Fruit fly (Drosophila melanogaster) whole organism, embryonic: ENCODE results near the gene Dus1.

Experiments used
- Atf-2 ChIP-seq: fragments of 200-800 bp; sonication (Bioruptor generic); optimal IDR thresholded peaks from 2 replicates; lab custom pipeline; 2016; ENCODE audit warnings: missing biosample characterization, missing genetic modification characterization
- BEAF-32 ChIP-seq: fragments of 200-800 bp; sonication (Bioruptor generic); optimal IDR thresholded peaks from 3 replicates; lab custom pipeline; 2017; ENCODE audit warnings: missing biosample characterization, missing genetic modification characterization, mild to moderate bottlenecking, moderate library complexity, missing genetic modification reagents
- CG11085 ChIP-seq: fragments of 200-800 bp; sonication (Bioruptor generic); IDR thresholded peaks from 2 replicates; pipeline ENCODE4 v1.3.6; 2022; ENCODE audit warnings: missing biosample characterization, missing genetic modification characterization
- CG1233 ChIP-seq: fragments of 200-800 bp; sonication (Bioruptor generic); optimal IDR thresholded peaks from 4 replicates; lab custom pipeline; 2018; ENCODE audit warnings: missing biosample characterization, mild to moderate bottlenecking, missing genetic modification characterization
- CG12391 ChIP-seq: fragments of 200-800 bp; sonication (Bioruptor generic); optimal IDR thresholded peaks from 3 replicates; lab custom pipeline; 2018; ENCODE audit warnings: missing biosample characterization, mild to moderate bottlenecking, missing genetic modification characterization, moderate library complexity
- CG13296 ChIP-seq: fragments of 200-800 bp; sonication (Bioruptor generic); optimal IDR thresholded peaks from 3 replicates; lab custom pipeline; 2018; ENCODE audit warnings: missing biosample characterization, mild to moderate bottlenecking, missing genetic modification characterization
- CG13894 ChIP-seq: fragments of 200-800 bp; sonication (Bioruptor generic); optimal IDR thresholded peaks from 3 replicates; lab custom pipeline; 2018; ENCODE audit warnings: missing biosample characterization, mild to moderate bottlenecking, missing genetic modification characterization, moderate library complexity
- CG15696 ChIP-seq: fragments of 200-800 bp; sonication (Bioruptor generic); optimal IDR thresholded peaks from 2 replicates; lab custom pipeline; 2019; ENCODE audit warnings: missing biosample characterization, mild to moderate bottlenecking, missing genetic modification characterization, moderate library complexity
- CG17359 ChIP-seq: fragments of 200-800 bp; sonication (Bioruptor generic); optimal IDR thresholded peaks from 3 replicates; lab custom pipeline; 2018; ENCODE audit warnings: missing biosample characterization, mild to moderate bottlenecking, missing genetic modification characterization, moderate library complexity
- CG18262 ChIP-seq: fragments of 200-800 bp; optimal IDR thresholded peaks from 3 replicates; lab custom pipeline; 2019; ENCODE audit warnings: missing biosample characterization, mild to moderate bottlenecking, missing genetic modification characterization, moderate library complexity
- CG18599 ChIP-seq: fragments of 200-800 bp; sonication (Bioruptor generic); optimal IDR thresholded peaks from 3 replicates; lab custom pipeline; 2017; ENCODE audit warnings: missing biosample characterization, missing genetic modification characterization, mild to moderate bottlenecking, moderate library complexity, missing genetic modification reagents
- CG2116 ChIP-seq: fragments of 200-800 bp; sonication (Bioruptor generic); optimal IDR thresholded peaks from 3 replicates; lab custom pipeline; 2018; ENCODE audit warnings: missing biosample characterization, mild to moderate bottlenecking, missing genetic modification characterization
- CG2712 ChIP-seq: fragments of 200-800 bp; optimal IDR thresholded peaks from 3 replicates; lab custom pipeline; 2019; ENCODE audit warnings: missing biosample characterization, mild to moderate bottlenecking, missing genetic modification characterization, moderate library complexity
- CG30020 ChIP-seq: fragments of 200-800 bp; optimal IDR thresholded peaks from 2 replicates; lab custom pipeline; 2019; ENCODE audit warnings: missing biosample characterization, mild to moderate bottlenecking, missing genetic modification characterization, moderate library complexity
- CG34422 ChIP-seq: fragments of 200-800 bp; sonication (Bioruptor generic); IDR thresholded peaks from 3 replicates; pipeline ENCODE4 v1.3.6; 2022; ENCODE audit warnings: missing biosample characterization, missing genetic modification characterization
- CG42726 ChIP-seq: fragments of 200-800 bp; sonication (Bioruptor generic); IDR thresholded peaks from 2 replicates; pipeline ENCODE4 v1.3.6; 2022; ENCODE audit warnings: missing biosample characterization, missing genetic modification characterization; ENCODE audit not compliant: partially characterized antibody
- CG4404 ChIP-seq: fragments of 200-800 bp; sonication (Bioruptor generic); IDR thresholded peaks from 2 replicates; pipeline ENCODE4 v1.3.6; 2022; ENCODE audit warnings: missing biosample characterization, missing genetic modification characterization
- CG9817 ChIP-seq: fragments of 200-800 bp; sonication (Bioruptor generic); optimal IDR thresholded peaks from 2 replicates; lab custom pipeline; 2018; ENCODE audit warnings: missing biosample characterization, mild to moderate bottlenecking, missing genetic modification characterization, moderate library complexity
- CoRest ChIP-seq: fragments of 200-800 bp; sonication (Bioruptor generic); optimal IDR thresholded peaks from 3 replicates; lab custom pipeline; 2018; ENCODE audit warnings: missing biosample characterization, mild to moderate bottlenecking, missing genetic modification characterization, moderate library complexity
- Dp ChIP-seq: fragments of 200-800 bp; sonication (Bioruptor generic); optimal IDR thresholded peaks from 2 replicates; lab custom pipeline; 2018; ENCODE audit warnings: missing biosample characterization, mild to moderate bottlenecking, missing genetic modification characterization, moderate library complexity
- Fer2 ChIP-seq: fragments of 200-800 bp; sonication (Bioruptor generic); optimal IDR thresholded peaks from 2 replicates; lab custom pipeline; 2018; ENCODE audit warnings: missing biosample characterization, mild to moderate bottlenecking, missing genetic modification characterization, moderate library complexity
- Fer3 ChIP-seq: fragments of 200-800 bp; sonication (Bioruptor generic); optimal IDR thresholded peaks from 2 replicates; lab custom pipeline; 2018; ENCODE audit warnings: missing biosample characterization, mild to moderate bottlenecking, missing genetic modification characterization, moderate library complexity
- HmgD ChIP-seq: fragments of 200-800 bp; sonication (Bioruptor generic); optimal IDR thresholded peaks from 3 replicates; lab custom pipeline; 2016; ENCODE audit warnings: missing biosample characterization, missing genetic modification characterization
- HmgZ ChIP-seq: fragments of 200-800 bp; sonication (Bioruptor generic); optimal IDR thresholded peaks from 2 replicates; lab custom pipeline; 2018; ENCODE audit warnings: missing biosample characterization, mild to moderate bottlenecking, missing genetic modification characterization
- Hr78 ChIP-seq, 2 experiments: fragments of 200-800 bp in 1 of 2; fragments of >200 bp in 1 of 2; sonication (Bioruptor generic) in 1 of 2; optimal IDR thresholded peaks; 2 replicates each; lab custom pipeline; 2017 to 2019; ENCODE audit warnings: missing biosample characterization in 2 of 2, missing genetic modification characterization in 2 of 2, mild to moderate bottlenecking in 1 of 2, moderate library complexity in 1 of 2
- MBD-R2 ChIP-seq: fragments of 200-800 bp; sonication (Bioruptor generic); IDR thresholded peaks from 2 replicates; pipeline ENCODE4 v1.3.6; 2022; ENCODE audit warnings: missing biosample characterization, missing genetic modification characterization
- Meics ChIP-seq: fragments of 200-800 bp; sonication (Bioruptor generic); optimal IDR thresholded peaks from 2 replicates; lab custom pipeline; 2017; ENCODE audit warnings: missing biosample characterization, mild to moderate bottlenecking, missing genetic modification characterization
- Mrtf ChIP-seq: fragments of 200-800 bp; sonication (Bioruptor generic); IDR thresholded peaks from 3 replicates; pipeline ENCODE4 v1.3.6; 2022; ENCODE audit warnings: missing biosample characterization, missing genetic modification characterization
- Nf-YB ChIP-seq: fragments of 200-800 bp; sonication (Bioruptor generic); optimal IDR thresholded peaks from 3 replicates; lab custom pipeline; 2019; ENCODE audit warnings: missing biosample characterization, mild to moderate bottlenecking, missing genetic modification characterization, moderate library complexity
- Nf-YC ChIP-seq: fragments of 200-800 bp; optimal IDR thresholded peaks from 3 replicates; lab custom pipeline; 2019; ENCODE audit warnings: missing biosample characterization, mild to moderate bottlenecking, missing genetic modification characterization, moderate library complexity
- PHDP ChIP-seq: fragments of 200-800 bp; sonication (Bioruptor generic); optimal IDR thresholded peaks from 3 replicates; lab custom pipeline; 2018; ENCODE audit warnings: missing biosample characterization, mild to moderate bottlenecking, missing genetic modification characterization, moderate library complexity
- Scr ChIP-seq: fragments of 200-800 bp; sonication (Bioruptor generic); IDR thresholded peaks from 2 replicates; pipeline ENCODE4 v1.3.6; 2022; ENCODE audit warnings: missing biosample characterization, missing genetic modification characterization; ENCODE audit not compliant: partially characterized antibody
- Vsx1 ChIP-seq: fragments of 200-800 bp; sonication (Bioruptor generic); optimal IDR thresholded peaks from 2 replicates; lab custom pipeline; 2017; ENCODE audit warnings: missing biosample characterization, mild to moderate bottlenecking, missing genetic modification characterization, missing genetic modification reagents
- bbx ChIP-seq: fragments of 200-800 bp; sonication (Bioruptor generic); IDR thresholded peaks from 2 replicates; pipeline ENCODE4 v1.3.6; 2022; ENCODE audit warnings: missing biosample characterization, missing genetic modification characterization; ENCODE audit not compliant: partially characterized antibody
- bigmax ChIP-seq: fragments of 200-800 bp; sonication (Bioruptor generic); optimal IDR thresholded peaks from 2 replicates; lab custom pipeline; 2018; ENCODE audit warnings: missing biosample characterization, mild to moderate bottlenecking, missing genetic modification characterization
- crp ChIP-seq, 2 experiments: fragments of 200-800 bp; sonication (Bioruptor generic); optimal IDR thresholded peaks; 2 replicates in 1 of 2; 3 replicates in 1 of 2; lab custom pipeline; 2017; ENCODE audit warnings: missing biosample characterization in 2 of 2, missing genetic modification characterization in 2 of 2, mild to moderate bottlenecking in 1 of 2, moderate library complexity in 1 of 2
- cwo ChIP-seq: fragments of 200-800 bp; sonication (Bioruptor generic); optimal IDR thresholded peaks from 3 replicates; lab custom pipeline; 2017; ENCODE audit warnings: missing biosample characterization, missing genetic modification characterization, mild to moderate bottlenecking, moderate library complexity, missing genetic modification reagents
- dysf ChIP-seq: fragments of 200-800 bp; sonication (Bioruptor generic); IDR thresholded peaks from 3 replicates; pipeline ENCODE4 v1.3.6; 2022; ENCODE audit warnings: missing biosample characterization, missing genetic modification characterization
- grau ChIP-seq: fragments of 200-800 bp; optimal IDR thresholded peaks from 3 replicates; lab custom pipeline; 2019; ENCODE audit warnings: missing biosample characterization, mild to moderate bottlenecking, missing genetic modification characterization, moderate library complexity
- insv ChIP-seq, 2 experiments: fragments of 200-800 bp; sonication (Bioruptor generic); optimal IDR thresholded peaks; 3 replicates each; lab custom pipeline; 2016 to 2018; ENCODE audit warnings: missing biosample characterization in 2 of 2, missing genetic modification characterization in 2 of 2
- kah ChIP-seq: fragments of 200-800 bp; sonication (Bioruptor generic); optimal IDR thresholded peaks from 2 replicates; lab custom pipeline; 2018; ENCODE audit warnings: missing biosample characterization, mild to moderate bottlenecking, missing genetic modification characterization
- lab ChIP-seq: fragments of 200-800 bp; sonication (Bioruptor generic); optimal IDR thresholded peaks from 3 replicates; lab custom pipeline; 2017; ENCODE audit warnings: missing biosample characterization, missing genetic modification characterization, mild to moderate bottlenecking, moderate library complexity, missing genetic modification reagents
- lola ChIP-seq, 3 experiments: fragments of >200 bp in 2 of 3; fragments of 200-800 bp in 1 of 3; sonication (Bioruptor generic) in 1 of 3; optimal IDR thresholded peaks; 2 replicates each; lab custom pipeline; 2017 to 2019; ENCODE audit warnings: missing biosample characterization in 3 of 3, missing genetic modification characterization in 3 of 3, mild to moderate bottlenecking in 1 of 3, moderate library complexity in 1 of 3
- maf-S ChIP-seq: fragments of 200-800 bp; sonication (Bioruptor generic); optimal IDR thresholded peaks from 2 replicates; lab custom pipeline; 2016; ENCODE audit warnings: missing biosample characterization, missing genetic modification characterization
- peb ChIP-seq: fragments of 200-800 bp; sonication (Bioruptor generic); IDR thresholded peaks from 2 replicates; pipeline ENCODE4 v1.3.6; 2022; ENCODE audit warnings: missing biosample characterization, missing genetic modification characterization
- phol ChIP-seq: fragments of 200-800 bp; sonication (Bioruptor generic); optimal IDR thresholded peaks from 3 replicates; lab custom pipeline; 2018; ENCODE audit warnings: missing biosample characterization, mild to moderate bottlenecking, missing genetic modification characterization, moderate library complexity
- sd ChIP-seq: fragments of 200-800 bp; sonication (Bioruptor generic); optimal IDR thresholded peaks from 3 replicates; lab custom pipeline; 2018; ENCODE audit warnings: missing biosample characterization, mild to moderate bottlenecking, missing genetic modification characterization, moderate library complexity
- vfl ChIP-seq: fragments of 200-800 bp; sonication (Bioruptor generic); optimal IDR thresholded peaks from 2 replicates; lab custom pipeline; 2016; ENCODE audit warnings: missing biosample characterization, missing genetic modification characterization
- zen ChIP-seq: fragments of 200-800 bp; sonication (Bioruptor generic); optimal IDR thresholded peaks from 3 replicates; lab custom pipeline; 2018; ENCODE audit warnings: missing biosample characterization, mild to moderate bottlenecking, missing genetic modification characterization, moderate library complexity

Dus1 gene

DNA sequence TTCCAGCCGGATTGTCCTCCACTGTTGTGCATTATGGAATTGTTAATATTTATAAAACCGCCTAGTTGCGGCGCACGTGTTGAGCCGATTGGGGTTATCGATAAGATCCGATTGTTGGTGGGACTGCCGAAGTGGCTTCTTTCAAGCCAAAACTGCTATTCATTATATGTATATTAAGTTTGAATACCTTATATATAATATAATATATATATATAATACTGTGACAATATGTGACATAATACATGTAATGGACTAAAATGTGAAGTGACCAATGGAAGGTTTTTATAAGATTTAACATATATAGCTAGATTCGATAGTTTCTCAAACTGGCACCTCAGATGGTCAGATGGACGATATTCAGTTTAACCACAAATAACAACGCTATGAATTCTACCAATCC, 2.1 kb upstream of the Dus1 start, which contains the start of the genes mbm and CG11555 (continued):
- TF ChIP-seq Dp (GFP tag; lab: Kevin White, UChicago) (peak; percentile 25), phol (tag; lab: Kevin White, UChicago) (peak; percentile 56), Nf-YB (GFP tag; lab: Kevin White, UChicago) (peak; percentile 44), sd (tag; lab: Kevin White, UChicago) (no peak), CG2116 (GFP tag; lab: Kevin White, UChicago) (peak; percentile 61), dysf (peak; percentile 24; the same call in 1 of the 3 replicates), lola (GFP tag; optimal IDR thresholded peaks at IDR 0.05; lab: Kevin White, UChicago) (peak in 1 of 3 experiments; percentile 15), peb (GFP tag; lab: Robert Waterston, UW) (no peak), CG9817 (tag; lab: Kevin White, UChicago) (peak; percentile 4), CG13296 (peak; percentile 40), crp (GFP tag; optimal IDR thresholded peaks at IDR 0.05; lab: Kevin White, UChicago) (peak in 1 of 2 experiments; percentile 43), CG18262 (tag; lab: Kevin White, UChicago) (peak; percentile 43), CG4404 (GFP tag; lab: Robert Waterston, UW) (no peak), Fer3 (tag; lab: Kevin White, UChicago) (peak; percentile 25), bigmax (GFP tag; lab: Kevin White, UChicago) (peak; percentile 79), CG34422 (GFP tag; lab: Robert Waterston, UW) (peak; percentile 21; the same call in 1 of the 3 replicates), PHDP (tag; lab: Kevin White, UChicago) (peak; percentile 41), Hr78 (GFP tag; optimal IDR thresholded peaks at IDR 0.05; lab: Kevin White, UChicago) (no peak), MBD-R2 (GFP tag; lab: Robert Waterston, UW) (peak; percentile 74; the same call in 1 of the 2 replicates), Mrtf (no peak), HmgZ (peak; percentile 33), bbx (GFP tag; lab: Robert Waterston, UW) (peak; percentile 29), CoRest (peak; percentile 60), CG17359 (peak; percentile 31), insv (GFP tag; optimal IDR thresholded peaks at IDR 0.05; lab: Kevin White, UChicago) (peak in 1 of 2 experiments; percentile 25), maf-S (GFP tag; lab: Kevin White, UChicago) (no peak), CG2712 (tag; lab: Kevin White, UChicago) (peak; percentile 46), HmgD (GFP tag; lab: Kevin White, UChicago) (no peak), grau (tag; lab: Kevin White, UChicago) (peak; percentile 60), CG15696 (tag; lab: Kevin White, UChicago) (peak; percentile 1), CG13894 (tag; lab: Kevin White, UChicago) (no peak), Scr (peak; percentile 64), CG12391 (tag; lab: Kevin White, UChicago) (peak; percentile 60), Meics (GFP tag; lab: Kevin White, UChicago) (peak; percentile 40), kah (peak; percentile 14), Nf-YC (tag; lab: Kevin White, UChicago) (peak; percentile 74), zen (tag; lab: Kevin White, UChicago) (peak; percentile 50), BEAF-32 (GFP tag; lab: Kevin White, UChicago) (peak; percentile 58)
- TF ChIP-seq, all 482 proteins: peak for 92

DNA sequence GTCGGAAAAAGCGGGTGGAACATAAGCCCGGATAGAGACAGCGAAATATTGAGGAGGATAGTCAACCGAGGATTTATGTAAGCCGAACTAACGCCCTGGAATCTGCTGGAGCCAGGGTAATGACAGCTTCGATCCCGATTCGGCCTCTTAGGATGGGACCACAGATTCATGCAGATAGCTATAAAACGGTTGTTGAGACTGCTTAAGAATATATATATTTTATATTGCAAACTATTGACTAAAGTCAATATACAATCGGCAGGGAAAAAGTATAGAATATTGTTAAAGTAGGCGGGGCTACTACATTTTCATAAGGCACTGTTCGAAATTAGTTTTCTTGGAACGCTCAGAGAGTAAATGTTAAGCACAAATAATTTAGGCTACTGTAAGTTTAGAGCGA, 2.8 kb downstream of the Dus1 start, which contains the start of gene CG3345:
TSS of gene CG3345 (plus strand) at position 301 of the 400 bp plus-strand sequence.
- TF ChIP-seq CG42726 (GFP tag; lab: Robert Waterston, UW) (no peak), CG11085 (GFP tag; lab: Robert Waterston, UW) (no peak), lab (no peak), CG18599 (GFP tag; lab: Kevin White, UChicago) (no peak), Fer2 (tag; lab: Kevin White, UChicago) (no peak), sd (tag; lab: Kevin White, UChicago) (no peak), cwo (no peak), Atf-2 (no peak), vfl (GFP tag; lab: Kevin White, UChicago) (no peak), CG1233 (GFP tag; lab: Kevin White, UChicago) (no peak), Vsx1 (GFP tag; lab: Kevin White, UChicago) (no peak), CG30020 (no peak)
